Worm (Caenorhabditis elegans) whole organism, young adult: ENCODE results near the gene hira-1.

Experiments used
- B0019.2 ChIP-seq: fragments of 200-800 bp; sonication (Bioruptor generic); conservative IDR thresholded peaks from 2 replicates; pipeline ENCODE4 v1.3.6; 2022; ENCODE audit warnings: missing genetic modification reagents, missing genetic modification characterization, missing compliant biosample characterization
- F10E7.11 ChIP-seq: sonication (generic microtip); optimal IDR thresholded peaks from 2 replicates; lab custom pipeline; 2017; ENCODE audit warnings: mild to moderate bottlenecking, missing genetic modification characterization, moderate library complexity, missing compliant biosample characterization
- F52B5.7 ChIP-seq: sonication (generic microtip); optimal IDR thresholded peaks from 2 replicates; lab custom pipeline; 2016; ENCODE audit warnings: mild to moderate bottlenecking, missing genetic modification characterization, missing compliant biosample characterization
- F57C9.4 ChIP-seq: sonication (generic microtip); optimal IDR thresholded peaks from 2 replicates; lab custom pipeline; 2017; ENCODE audit warnings: mild to moderate bottlenecking, missing genetic modification characterization, missing compliant biosample characterization
- ZK185.1 ChIP-seq: sonication (generic microtip); optimal IDR thresholded peaks from 2 replicates; lab custom pipeline; 2016; ENCODE audit warnings: mild to moderate bottlenecking, missing genetic modification characterization, missing compliant biosample characterization; ENCODE audit not compliant: poor library complexity, severe bottlenecking
- ama-1 ChIP-seq, 3 experiments: fragments of 150-350 bp in 1 of 3; sonication (generic microtip) in 2 of 3; optimal IDR thresholded peaks; 2 replicates each; lab custom pipeline; 2014 to 2018; ENCODE audit warnings: missing biosample characterization in 2 of 3, missing genetic modification characterization in 2 of 3, missing genetic modification reagents in 2 of 3
- atf-7 ChIP-seq: sonication (generic microtip); optimal IDR thresholded peaks from 2 replicates; lab custom pipeline; 2017; ENCODE audit warnings: mild to moderate bottlenecking, missing genetic modification characterization, missing compliant biosample characterization
- athp-1 ChIP-seq: sonication (generic microtip); optimal IDR thresholded peaks from 2 replicates; lab custom pipeline; 2017; ENCODE audit warnings: mild to moderate bottlenecking, missing genetic modification characterization, missing compliant biosample characterization
- bed-1 ChIP-seq: fragments of 200-800 bp; sonication (Bioruptor generic); IDR thresholded peaks from 2 replicates; pipeline ENCODE4 v1.3.6; 2022; ENCODE audit warnings: missing genetic modification reagents, missing genetic modification characterization, missing compliant biosample characterization
- cebp-1 ChIP-seq, 2 experiments: fragments of 200-800 bp in 1 of 2; sonication (Bioruptor generic) in 1 of 2; sonication (generic microtip) in 1 of 2; IDR thresholded peaks in 1 of 2; optimal IDR thresholded peaks in 1 of 2; 2 replicates each; pipeline versions ENCODE4 v1.3.6 to Lab custom; 2017 to 2022; ENCODE audit warnings: missing compliant biosample characterization in 2 of 2, missing genetic modification characterization in 2 of 2, mild to moderate bottlenecking in 1 of 2, missing genetic modification reagents in 1 of 2, moderate library complexity in 1 of 2
- ceh-100 ChIP-seq: fragments of 200-800 bp; sonication (Bioruptor generic); IDR thresholded peaks from 2 replicates; pipeline ENCODE4 v1.3.6; 2022; ENCODE audit warnings: missing genetic modification reagents, missing genetic modification characterization, missing compliant biosample characterization
- ceh-91 ChIP-seq: fragments of 200-800 bp; sonication (Bioruptor generic); IDR thresholded peaks from 2 replicates; pipeline ENCODE4 v1.3.6; 2022; ENCODE audit warnings: missing genetic modification reagents, missing genetic modification characterization, missing compliant biosample characterization
- egl-18 ChIP-seq: fragments of 200-800 bp; sonication (Bioruptor generic); IDR thresholded peaks from 2 replicates; pipeline ENCODE4 v1.3.6; 2022; ENCODE audit warnings: missing genetic modification reagents, missing genetic modification characterization, missing compliant biosample characterization
- egl-44 ChIP-seq: fragments of 200-800 bp; sonication (Bioruptor generic); IDR thresholded peaks from 2 replicates; pipeline ENCODE4 v1.3.6; 2022; ENCODE audit warnings: missing genetic modification reagents, missing genetic modification characterization, missing compliant biosample characterization
- gei-17 ChIP-seq: fragments of 200-800 bp; sonication (Bioruptor generic); optimal IDR thresholded peaks from 2 replicates; lab custom pipeline; 2018; ENCODE audit warnings: mild to moderate bottlenecking, missing genetic modification characterization, missing compliant biosample characterization
- hrde-1 ChIP-seq: sonication (generic microtip); optimal IDR thresholded peaks from 2 replicates; lab custom pipeline; 2016; ENCODE audit warnings: missing genetic modification characterization, mild to moderate bottlenecking, missing compliant biosample characterization, moderate library complexity, missing genotype, missing genetic modification reagents, borderline replicate concordance
- let-607 ChIP-seq, 2 experiments: fragments of 200-800 bp in 1 of 2; sonication (Bioruptor generic) in 1 of 2; sonication (generic microtip) in 1 of 2; optimal IDR thresholded peaks; 2 replicates each; lab custom pipeline; 2016 to 2018; ENCODE audit warnings: mild to moderate bottlenecking in 2 of 2, missing compliant biosample characterization in 2 of 2, missing genetic modification characterization in 2 of 2, moderate library complexity in 2 of 2, missing genotype in 1 of 2
- lsy-27 ChIP-seq: sonication (generic microtip); optimal IDR thresholded peaks from 2 replicates; lab custom pipeline; 2017; ENCODE audit warnings: missing genetic modification characterization, mild to moderate bottlenecking, missing compliant biosample characterization, antibody characterized with exemption, missing genotype, borderline replicate concordance; ENCODE audit not compliant: insufficient read depth
- madf-10 ChIP-seq: sonication (generic microtip); optimal IDR thresholded peaks from 2 replicates; lab custom pipeline; 2016; ENCODE audit warnings: mild to moderate bottlenecking, missing genetic modification characterization, missing compliant biosample characterization
- madf-6 ChIP-seq: fragments of 200-800 bp; sonication (Bioruptor generic); IDR thresholded peaks from 2 replicates; pipeline ENCODE4 v1.3.6; 2022; ENCODE audit warnings: missing genetic modification reagents, missing genetic modification characterization, missing compliant biosample characterization
- nfya-2 ChIP-seq: fragments of 200-800 bp; sonication (Bioruptor generic); IDR thresholded peaks from 2 replicates; pipeline ENCODE4 v1.3.6; 2022; ENCODE audit warnings: missing genetic modification reagents, missing genetic modification characterization, missing compliant biosample characterization
- nhr-120 ChIP-seq: fragments of 200-800 bp; sonication (Bioruptor generic); IDR thresholded peaks from 2 replicates; pipeline ENCODE4 v1.3.6; 2022; ENCODE audit warnings: missing genetic modification characterization, missing compliant biosample characterization
- nhr-80 ChIP-seq: sonication (generic microtip); optimal IDR thresholded peaks from 2 replicates; lab custom pipeline; 2016; ENCODE audit warnings: missing genetic modification characterization, missing compliant biosample characterization
- pbrm-1 ChIP-seq: fragments of 200-800 bp; sonication (Bioruptor generic); IDR thresholded peaks from 2 replicates; pipeline ENCODE4 v1.3.6; 2022; ENCODE audit warnings: missing genetic modification reagents, missing genetic modification characterization, missing compliant biosample characterization
- pha-4 ChIP-seq: fragments of 150-350 bp; sonication (generic microtip); optimal IDR thresholded peaks from 2 replicates; lab custom pipeline; 2014; ENCODE audit warnings: missing biosample characterization, missing genetic modification reagents, missing genetic modification characterization
- rcor-1 ChIP-seq: fragments of 200-800 bp; sonication (Bioruptor generic); IDR thresholded peaks from 2 replicates; pipeline ENCODE4 v1.3.6; 2022; ENCODE audit warnings: missing genetic modification reagents, missing genetic modification characterization, missing compliant biosample characterization
- repo-1 ChIP-seq: sonication (generic microtip); optimal IDR thresholded peaks from 2 replicates; lab custom pipeline; 2017; ENCODE audit warnings: mild to moderate bottlenecking, missing genetic modification characterization, missing compliant biosample characterization
- rpc-1 ChIP-seq, 2 experiments: fragments of 150-350 bp in 1 of 2; sonication (generic microtip) in 1 of 2; optimal IDR thresholded peaks; 2 replicates each; lab custom pipeline; 2014 to 2018; ENCODE audit warnings: missing biosample characterization in 1 of 2, missing genetic modification characterization in 1 of 2, missing genetic modification reagents in 1 of 2, missing genotype in 1 of 2
- snpc-1.3 ChIP-seq: sonication (generic microtip); optimal IDR thresholded peaks from 2 replicates; lab custom pipeline; 2017; ENCODE audit warnings: missing genetic modification characterization, mild to moderate bottlenecking, missing compliant biosample characterization, antibody characterized with exemption, moderate library complexity, missing genotype, missing genetic modification reagents; ENCODE audit not compliant: insufficient read depth
- snpc-3.4 ChIP-seq: sonication (generic microtip); optimal IDR thresholded peaks from 2 replicates; lab custom pipeline; 2017; ENCODE audit warnings: missing genetic modification characterization, mild to moderate bottlenecking, missing compliant biosample characterization, antibody characterized with exemption, moderate library complexity, missing genotype, missing genetic modification reagents
- zfh-2 ChIP-seq: fragments of 200-800 bp; sonication (Bioruptor generic); conservative IDR thresholded peaks from 2 replicates; pipeline ENCODE4 v1.3.6; 2022; ENCODE audit warnings: missing genetic modification reagents, missing genetic modification characterization, missing compliant biosample characterization
- zim-3 ChIP-seq: sonication (generic microtip); optimal IDR thresholded peaks from 2 replicates; lab custom pipeline; 2017; ENCODE audit warnings: mild to moderate bottlenecking, missing genetic modification characterization, moderate library complexity, missing compliant biosample characterization
- ztf-18 ChIP-seq: sonication (generic microtip); optimal IDR thresholded peaks from 2 replicates; lab custom pipeline; 2016; ENCODE audit warnings: missing genotype, mild to moderate bottlenecking, missing genetic modification characterization, missing compliant biosample characterization
- ztf-22 ChIP-seq: fragments of 200-800 bp; sonication (Bioruptor generic); optimal IDR thresholded peaks from 2 replicates; lab custom pipeline; 2018; ENCODE audit warnings: mild to moderate bottlenecking, missing genetic modification characterization, moderate library complexity, missing compliant biosample characterization

Gene hira-1

DNA sequence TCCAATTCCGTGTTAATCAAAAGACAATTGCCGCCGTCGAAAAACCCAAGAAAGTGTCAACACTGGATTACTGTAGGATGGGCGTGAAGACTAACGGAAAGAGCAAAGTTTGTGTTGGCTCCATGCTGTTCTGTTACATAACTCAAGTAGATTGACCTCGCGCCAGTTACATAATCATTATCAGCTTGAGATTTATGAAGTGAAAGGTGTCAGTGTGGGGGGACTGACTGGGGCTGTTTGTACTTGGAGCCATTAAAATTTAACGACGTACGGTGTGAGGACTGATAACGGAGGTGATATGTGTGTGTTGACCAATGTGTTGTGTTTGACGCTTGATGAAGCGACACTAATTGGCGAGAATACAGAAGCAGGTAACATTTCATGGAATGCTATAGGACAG is 44.2 kb upstream of the hira-1 start (continued):
- TF ChIP-seq madf-10 = no peak
- TF ChIP-seq pha-4 (tag; lab: Kevin White, UChicago) = no peak
- peak; percentile 66 for TF ChIP-seq ztf-22 (GFP tag; lab: Kevin White, UChicago)
- no peak for TF ChIP-seq rpc-1 (optimal IDR thresholded peaks at IDR 0.05; lab: Kevin White, UChicago)
- no peak for TF ChIP-seq rpc-1 (tag; optimal IDR thresholded peaks at IDR 0.05; lab: Kevin White, UChicago)
- TF ChIP-seq ztf-18 (tag; lab: Kevin White, UChicago) = no peak
- TF ChIP-seq F52B5.7 (tag; lab: Kevin White, UChicago) = no peak
- TF ChIP-seq atf-7 (tag; lab: Kevin White, UChicago) = no peak
- no peak for TF ChIP-seq F57C9.4 (tag; lab: Kevin White, UChicago)
- TF ChIP-seq zim-3 (tag; lab: Kevin White, UChicago) = no peak
- TF ChIP-seq athp-1 (tag; lab: Kevin White, UChicago) = no peak
- no peak for TF ChIP-seq ZK185.1 (tag; lab: Kevin White, UChicago)
- TF ChIP-seq zfh-2 (GFP tag; lab: Robert Waterston, UW) = no peak
- TF ChIP-seq egl-18 = no peak
- no peak for TF ChIP-seq bed-1 (GFP tag; lab: Robert Waterston, UW)
- TF ChIP-seq B0019.2 (GFP tag; lab: Robert Waterston, UW) = no peak
- TF ChIP-seq nfya-2 (GFP tag; lab: Robert Waterston, UW) = no peak
- TF ChIP-seq hrde-1 (tag; lab: Kevin White, UChicago) = no peak
- no peak for TF ChIP-seq egl-44 (GFP tag; lab: Robert Waterston, UW)
- TF ChIP-seq rcor-1 (GFP tag; lab: Robert Waterston, UW) = no peak
- TF ChIP-seq nhr-120 = no peak
- no peak for TF ChIP-seq madf-6 (GFP tag; lab: Robert Waterston, UW)
- no peak for TF ChIP-seq snpc-1.3
- no peak for TF ChIP-seq F10E7.11 (tag; lab: Kevin White, UChicago)
- TF ChIP-seq repo-1 (tag; lab: Kevin White, UChicago) = no peak
- TF ChIP-seq snpc-3.4 (tag; lab: Kevin White, UChicago) = no peak
- no peak for TF ChIP-seq cebp-1 (GFP tag; IDR thresholded peaks at IDR 0.05; lab: Robert Waterston, UW)
- peak; percentile 8 for TF ChIP-seq cebp-1 (tag; optimal IDR thresholded peaks at IDR 0.05; lab: Kevin White, UChicago)
- TF ChIP-seq ama-1 (optimal IDR thresholded peaks at IDR 0.05; lab: Kevin White, UChicago) = no peak
- TF ChIP-seq ama-1 (GFP tag; optimal IDR thresholded peaks at IDR 0.05; lab: Kevin White, UChicago) = no peak
- no peak for TF ChIP-seq pbrm-1 (GFP tag; lab: Robert Waterston, UW)

DNA sequence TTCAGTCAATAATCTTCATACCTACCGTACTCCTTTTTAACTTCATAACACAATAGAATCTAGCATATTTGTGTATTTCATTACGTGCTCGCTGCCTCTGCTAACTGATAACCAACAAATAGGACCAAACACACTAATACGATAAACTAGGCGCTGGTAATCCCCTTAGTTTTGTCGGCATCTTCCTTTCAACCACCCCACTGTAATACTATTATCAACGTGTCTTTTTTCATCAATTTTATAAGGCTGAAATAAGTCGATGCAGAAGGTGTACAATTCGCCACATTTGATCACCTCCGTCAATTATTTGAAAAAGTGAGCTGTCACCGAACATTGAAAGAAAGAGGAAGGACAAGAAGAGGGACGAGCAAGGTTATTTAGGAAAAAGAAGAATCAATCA is 43.5 kb upstream of the hira-1 start:
- TF ChIP-seq nhr-80 (tag; lab: Kevin White, UChicago) (peak; percentile 40), ceh-91 (GFP tag; lab: Robert Waterston, UW) (no peak)
- TF ChIP-seq, all 124 proteins: peak for 1

- no peak for TF ChIP-seq atf-7 (tag; lab: Kevin White, UChicago)
- TF ChIP-seq lsy-27 (tag; lab: Kevin White, UChicago) = no peak
- no peak for TF ChIP-seq gei-17
- TF ChIP-seq let-607 (tag; optimal IDR thresholded peaks at IDR 0.05; lab: Kevin White, UChicago) = no peak
- TF ChIP-seq ceh-100 (GFP tag; lab: Robert Waterston, UW) = no peak
- TF ChIP-seq pbrm-1 (GFP tag; lab: Robert Waterston, UW) = no peak
Measured at ce11 chrIII:5149478-5149877, 41.4 kb upstream of the hira-1 start, which contains the start of gene Y54H5A.2. TSS of gene Y54H5A.2 (minus strand) at chrIII:5149578.
